Worm (Caenorhabditis elegans) whole organism, L4/young adult: ENCODE results near the gene spe-49.

Experiments
- W03F9.2 ChIP-seq: fragments of 150-350 bp; optimal IDR thresholded peaks from 2 replicates; lab custom pipeline; 2014; ENCODE audit warnings: missing biosample characterization, missing genetic modification characterization
- him-1 ChIP-seq: sonication (generic microtip); optimal IDR thresholded peaks from 2 replicates; lab custom pipeline; 2016; ENCODE audit warnings: missing genotype, missing genetic modification reagents, missing genetic modification characterization, missing compliant biosample characterization

DNA sequence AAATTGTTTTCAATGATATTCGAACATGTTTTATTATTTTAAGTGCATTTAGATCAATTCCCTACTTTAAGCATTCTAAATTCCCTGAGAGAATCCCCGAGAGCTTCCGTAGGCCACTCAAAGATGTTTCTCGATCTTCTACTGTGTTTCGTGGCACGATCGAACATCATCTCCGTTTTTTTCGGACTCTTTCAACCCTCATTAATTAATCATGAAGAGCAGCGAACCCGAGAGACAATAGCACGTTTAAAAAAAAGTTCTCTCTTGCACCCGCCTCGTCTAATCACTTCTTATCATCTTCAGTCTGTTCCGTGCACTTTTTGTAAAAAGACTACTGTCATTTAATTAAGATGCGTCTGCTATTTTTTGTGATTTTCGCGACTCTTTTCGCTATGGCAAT lies 7.4 kb downstream of the spe-49 start, which contains the start of gene K12B6.11:
- TF ChIP-seq him-1 (tag; lab: Kevin White, UChicago), result no peak
- TF ChIP-seq W03F9.2 (tag; lab: Kevin White, UChicago), result no peak
